Fruit fly (Drosophila melanogaster): Measurements from ENCODE around the gene Alms1b.

Alms1b gene

DNA sequence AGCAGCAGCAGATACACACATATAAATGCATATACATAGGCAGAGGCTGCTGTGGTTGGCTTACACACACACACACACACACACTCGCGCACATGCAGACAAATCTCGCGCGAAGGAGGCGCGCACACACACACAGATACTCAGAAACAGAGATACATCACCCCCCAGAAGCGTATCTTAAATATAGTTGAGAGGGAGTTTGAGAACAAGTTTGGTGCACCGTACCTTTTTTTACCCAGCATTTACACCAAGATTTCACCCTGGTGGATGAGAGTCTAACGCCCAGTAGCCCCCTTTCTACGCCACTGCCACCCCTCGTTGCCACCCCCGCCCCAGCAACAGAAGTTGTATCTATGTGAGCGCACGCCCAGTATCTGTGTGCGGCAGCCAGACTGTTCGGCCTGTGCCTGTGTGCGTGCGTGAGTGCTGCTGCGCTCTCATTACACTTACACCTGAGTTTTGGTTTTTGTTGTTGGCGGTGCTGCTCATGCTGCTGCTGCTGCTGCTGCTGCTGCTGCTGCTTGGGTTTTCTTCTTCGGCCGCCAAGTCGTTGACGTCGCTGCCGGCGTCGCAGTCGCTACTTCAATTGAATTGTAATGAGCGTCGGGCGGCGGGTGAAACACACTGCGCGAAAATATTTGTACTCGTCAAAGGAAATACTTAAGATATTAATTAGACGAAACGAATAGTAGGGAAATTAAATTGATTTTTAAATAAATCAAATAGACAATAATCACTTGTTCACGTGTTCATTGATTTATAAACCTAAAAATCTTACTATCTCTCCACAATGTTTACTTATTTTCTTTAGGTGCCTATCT lies 40.6 kb downstream of the Alms1b start (continued):
- peak; percentile 14; the same call in 1 of the 2 replicates for TF ChIP-seq CG13287 (GFP tag; IDR thresholded peaks at IDR 0.05; ENCODE audit: partially characterized antibody)
- TF ChIP-seq CG4424 (GFP tag; optimal IDR thresholded peaks at IDR 0.05): peak; percentile 80
- no peak for TF ChIP-seq C15 (GFP tag; IDR thresholded peaks at IDR 0.05)
- no peak for TF ChIP-seq CG11398 (GFP tag; optimal IDR thresholded peaks at IDR 0.05)
- peak; percentile 24 for TF ChIP-seq CG10267 (tag; optimal IDR thresholded peaks at IDR 0.05)
- TF ChIP-seq CG2889 (GFP tag; IDR thresholded peaks at IDR 0.05): peak; percentile 87
- TF ChIP-seq Gsc (GFP tag; IDR thresholded peaks at IDR 0.05): peak; percentile 83
- TF ChIP-seq CG18011 (GFP tag; optimal IDR thresholded peaks at IDR 0.05): peak; percentile 62
- TF ChIP-seq onecut (GFP tag; IDR thresholded peaks at IDR 0.05): peak; percentile 81
- TF ChIP-seq CG11247 (GFP tag; IDR thresholded peaks at IDR 0.05): peak; percentile 87
- TF ChIP-seq shn (GFP tag; optimal IDR thresholded peaks at IDR 0.05): peak; percentile 48
- peak; percentile 82 for TF ChIP-seq Oli (tag; optimal IDR thresholded peaks at IDR 0.05)
- TF ChIP-seq CG8388 (GFP tag; optimal IDR thresholded peaks at IDR 0.05): peak; percentile 73
- no peak for TF ChIP-seq mld (GFP tag; IDR thresholded peaks at IDR 0.05; ENCODE audit: partially characterized antibody)
- TF ChIP-seq Meics (GFP tag; optimal IDR thresholded peaks at IDR 0.05): peak; percentile 76
- TF ChIP-seq phol (tag; optimal IDR thresholded peaks at IDR 0.05): peak; percentile 79
- peak; percentile 5 for TF ChIP-seq pzg (GFP tag; optimal IDR thresholded peaks at IDR 0.05)
- peak; percentile 95 for TF ChIP-seq H2.0 (GFP tag; IDR thresholded peaks at IDR 0.05)
- peak; percentile 78 for TF ChIP-seq caup (GFP tag; optimal IDR thresholded peaks at IDR 0.05; ENCODE audit: severe bottlenecking)
- peak; percentile 27 for TF ChIP-seq fd102C (GFP tag; optimal IDR thresholded peaks at IDR 0.05)
- TF ChIP-seq bab2 (GFP tag; optimal IDR thresholded peaks at IDR 0.05): peak; percentile 32
- TF ChIP-seq gro (GFP tag; optimal IDR thresholded peaks at IDR 0.05): no peak
- TF ChIP-seq rib (GFP tag; IDR thresholded peaks at IDR 0.05): peak; percentile 23; the same call in 1 of the 2 replicates
- TF ChIP-seq unc-4 (GFP tag; IDR thresholded peaks at IDR 0.05; ENCODE audit: partially characterized antibody): no peak
- TF ChIP-seq dmrt99B (tag; optimal IDR thresholded peaks at IDR 0.05): peak; percentile 68
- TF ChIP-seq tna (GFP tag; IDR thresholded peaks at IDR 0.05; ENCODE audit: partially characterized antibody): no peak
- no peak for TF ChIP-seq dm (GFP tag; optimal IDR thresholded peaks at IDR 0.05)
- peak; percentile 82 for TF ChIP-seq Dbx (GFP tag; IDR thresholded peaks at IDR 0.05)
- peak; percentile 72 for TF ChIP-seq Ravus (GFP tag; IDR thresholded peaks at IDR 0.05)
- no peak for TF ChIP-seq BEAF-32 (GFP tag; optimal IDR thresholded peaks at IDR 0.05)
- peak; percentile 84 for TF ChIP-seq unpg (GFP tag; optimal IDR thresholded peaks at IDR 0.05)
- no peak for TF ChIP-seq Sry-β (GFP tag; optimal IDR thresholded peaks at IDR 0.05)
- TF ChIP-seq MBD-R2 (GFP tag; IDR thresholded peaks at IDR 0.05): peak; percentile 74
- no peak for TF ChIP-seq Dref (GFP tag; IDR thresholded peaks at IDR 0.05)
- TF ChIP-seq CG17568 (GFP tag; optimal IDR thresholded peaks at IDR 0.05): no peak
- peak; percentile 38 for TF ChIP-seq Lhr (GFP tag; optimal IDR thresholded peaks at IDR 0.05)
- TF ChIP-seq ems (GFP tag; optimal IDR thresholded peaks at IDR 0.05): peak; percentile 8
- peak; percentile 67 for TF ChIP-seq CG3407 (GFP tag; optimal IDR thresholded peaks at IDR 0.05)
- TF ChIP-seq Hmx (GFP tag; optimal IDR thresholded peaks at IDR 0.05): no peak
- peak; percentile 56 for TF ChIP-seq schlank (tag; optimal IDR thresholded peaks at IDR 0.05)
- peak; percentile 84 for TF ChIP-seq CG9727 (GFP tag; optimal IDR thresholded peaks at IDR 0.05)
- peak; percentile 70 for TF ChIP-seq Fer3 (tag; optimal IDR thresholded peaks at IDR 0.05)
- peak; percentile 78 for TF ChIP-seq HHEX (GFP tag; optimal IDR thresholded peaks at IDR 0.05)
- peak; percentile 74 for TF ChIP-seq CG13775 (GFP tag; optimal IDR thresholded peaks at IDR 0.05)
- peak; percentile 91 for TF ChIP-seq CG34422 (GFP tag; IDR thresholded peaks at IDR 0.05)
- peak; percentile 81 for TF ChIP-seq wdn (GFP tag; IDR thresholded peaks at IDR 0.05)
- no peak for TF ChIP-seq MESR4 (GFP tag; optimal IDR thresholded peaks at IDR 0.05)
- TF ChIP-seq Side (GFP tag; optimal IDR thresholded peaks at IDR 0.05): peak; percentile 48
